Fruit fly (Drosophila melanogaster) Kc167 (cell line): Measurements from ENCODE around the gene Osi10a.

Source experiments
- Myc ChIP-seq: fragments of >200 bp; optimal IDR thresholded peaks from 2 replicates; lab custom pipeline; 2017; ENCODE audit warnings: missing external identifiers
- Sin3A ChIP-seq: fragments of >200 bp; optimal IDR thresholded peaks from 2 replicates; lab custom pipeline; 2018; ENCODE audit warnings: missing external identifiers
- h ChIP-seq: fragments of >200 bp; optimal IDR thresholded peaks from 3 replicates; lab custom pipeline; 2018; ENCODE audit warnings: missing external identifiers
- insv ChIP-seq: fragments of >200 bp; optimal IDR thresholded peaks from 3 replicates; lab custom pipeline; 2018; ENCODE audit warnings: missing external identifiers
- psq ChIP-seq: fragments of >200 bp; optimal IDR thresholded peaks from 2 replicates; lab custom pipeline; 2017; ENCODE audit warnings: missing external identifiers
- ttk ChIP-seq: sonication (Bioruptor generic); optimal IDR thresholded peaks from 2 replicates; lab custom pipeline; 2017; ENCODE audit warnings: missing external identifiers

The Osi10a gene

dm6 chr3R:6309676-6310075 is 45.9 kb downstream of the Osi10a start, which contains the start of gene CG31560:
Gene CG31560, plus strand, starts transcription at chr3R:6309976.
- TF ChIP-seq insv (lab: Kevin White, UChicago) (no peak), Sin3A (lab: Kevin White, UChicago) (no peak), h (lab: Kevin White, UChicago) (no peak), Myc (lab: Kevin White, UChicago) (no peak), ttk (no peak), psq (lab: Kevin White, UChicago) (no peak)

dm6 chr3R:6311641-6312259 is 48.0 kb downstream of the Osi10a start, which contains the start of gene Osi17:
Gene Osi17, plus strand, starts transcription at chr3R:6311772.
- no peak for TF ChIP-seq Myc (lab: Kevin White, UChicago)
- no peak for TF ChIP-seq insv (lab: Kevin White, UChicago)
- no peak for TF ChIP-seq Sin3A (lab: Kevin White, UChicago)
- no peak for TF ChIP-seq h (lab: Kevin White, UChicago)
- TF ChIP-seq psq (lab: Kevin White, UChicago): no peak
- TF ChIP-seq ttk: no peak
